Fruit fly (Drosophila melanogaster): ENCODE measurements around the gene Nedd4.

Nedd4 gene

DNA sequence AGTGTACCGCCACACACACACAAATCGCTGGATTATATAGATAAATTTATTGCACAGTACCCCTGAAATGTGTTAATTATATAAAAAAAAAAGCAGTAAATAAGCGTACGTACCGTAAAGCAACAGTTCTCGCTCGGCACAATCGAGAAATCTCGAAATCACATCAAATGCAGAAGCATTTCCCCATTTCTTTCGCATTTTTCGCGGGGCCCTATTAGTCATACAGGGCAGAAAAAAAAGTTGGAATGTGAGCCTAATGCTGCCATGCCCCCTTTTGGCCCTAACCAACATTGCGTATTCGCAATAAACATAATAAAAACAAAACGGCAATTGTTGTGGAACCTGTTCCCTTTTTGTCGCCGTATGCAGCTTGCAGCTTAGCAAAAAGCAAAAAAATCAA lies 3.9 kb downstream of the Nedd4 start:
- TF ChIP-seq CG14655 (GFP tag; optimal IDR thresholded peaks at IDR 0.05) (no peak), gl (tag; optimal IDR thresholded peaks at IDR 0.05) (no peak), EcR (GFP tag; optimal IDR thresholded peaks at IDR 0.05) (no peak)

dm6 chr3L:17534396-17534795 lies 4.5 kb downstream of the Nedd4 start:
- TF ChIP-seq CG10348 (GFP tag; IDR thresholded peaks at IDR 0.05): no peak
- no peak for TF ChIP-seq CG32121 (GFP tag; IDR thresholded peaks at IDR 0.05)
- TF ChIP-seq fd96Ca (GFP tag; IDR thresholded peaks at IDR 0.05): no peak
- TF ChIP-seq CG9948 (tag; optimal IDR thresholded peaks at IDR 0.05): no peak
- no peak for TF ChIP-seq CG15710 (tag; optimal IDR thresholded peaks at IDR 0.05)
- no peak for TF ChIP-seq Ets98B (GFP tag; IDR thresholded peaks at IDR 0.05)
- no peak for TF ChIP-seq D1 (tag; optimal IDR thresholded peaks at IDR 0.05)
- TF ChIP-seq Pif1A (GFP tag; optimal IDR thresholded peaks at IDR 0.05): no peak
- TF ChIP-seq Pif1B (GFP tag; optimal IDR thresholded peaks at IDR 0.05): no peak

- TF ChIP-seq CG32121 (GFP tag; IDR thresholded peaks at IDR 0.05): no peak
- no peak for TF ChIP-seq Ets98B (GFP tag; IDR thresholded peaks at IDR 0.05)
- TF ChIP-seq CG10348 (GFP tag; IDR thresholded peaks at IDR 0.05): no peak
- no peak for TF ChIP-seq gl (tag; optimal IDR thresholded peaks at IDR 0.05)
- no peak for TF ChIP-seq EcR (GFP tag; optimal IDR thresholded peaks at IDR 0.05)
- TF ChIP-seq CG4496 (GFP tag; IDR thresholded peaks at IDR 0.05): no peak
- no peak for TF ChIP-seq CG17806 (tag; optimal IDR thresholded peaks at IDR 0.05)
Observed at dm6 chr3L:17535768-17536167, 5.9 kb downstream of the Nedd4 start.

- no peak for TF ChIP-seq CG13204 (GFP tag; optimal IDR thresholded peaks at IDR 0.05)
- TF ChIP-seq gl (tag; optimal IDR thresholded peaks at IDR 0.05): no peak
- no peak for TF ChIP-seq Pif1B (GFP tag; optimal IDR thresholded peaks at IDR 0.05)
- TF ChIP-seq CG9948 (tag; optimal IDR thresholded peaks at IDR 0.05): no peak
- TF ChIP-seq CG15710 (tag; optimal IDR thresholded peaks at IDR 0.05): no peak
- no peak for TF ChIP-seq Snoo (tag; optimal IDR thresholded peaks at IDR 0.05)
- no peak for TF ChIP-seq fd96Ca (GFP tag; IDR thresholded peaks at IDR 0.05)
- no peak for TF ChIP-seq Pif1A (GFP tag; optimal IDR thresholded peaks at IDR 0.05)
- no peak for TF ChIP-seq CG12605 (GFP tag; IDR thresholded peaks at IDR 0.05)
- no peak for TF ChIP-seq CG32121 (GFP tag; IDR thresholded peaks at IDR 0.05)
- no peak for TF ChIP-seq CG34367 (tag; optimal IDR thresholded peaks at IDR 0.05)
- no peak for TF ChIP-seq rn (GFP tag; IDR thresholded peaks at IDR 0.05)
- no peak for TF ChIP-seq CG8159 (tag; optimal IDR thresholded peaks at IDR 0.05)
Observed at dm6 chr3L:17538250-17538649, 8.4 kb downstream of the Nedd4 start.

dm6 chr3L:17538907-17539306 lies 9.0 kb downstream of the Nedd4 start:
- TF ChIP-seq CG14655 (GFP tag; optimal IDR thresholded peaks at IDR 0.05) (no peak), CG32121 (GFP tag; IDR thresholded peaks at IDR 0.05) (no peak), CG8159 (tag; optimal IDR thresholded peaks at IDR 0.05) (no peak), CG10348 (GFP tag; IDR thresholded peaks at IDR 0.05) (no peak), CG15710 (tag; optimal IDR thresholded peaks at IDR 0.05) (no peak), CG12605 (GFP tag; IDR thresholded peaks at IDR 0.05) (no peak), CG17806 (tag; optimal IDR thresholded peaks at IDR 0.05) (no peak), gl (tag; optimal IDR thresholded peaks at IDR 0.05) (no peak), fd96Ca (GFP tag; IDR thresholded peaks at IDR 0.05) (no peak), CG13204 (GFP tag; optimal IDR thresholded peaks at IDR 0.05) (no peak)

- TF ChIP-seq CG9948 (tag; optimal IDR thresholded peaks at IDR 0.05) (no peak), CG14655 (GFP tag; optimal IDR thresholded peaks at IDR 0.05) (no peak), gl (tag; optimal IDR thresholded peaks at IDR 0.05) (no peak)
Observed at dm6 chr3L:17540004-17540403, 10.1 kb downstream of the Nedd4 start.

DNA sequence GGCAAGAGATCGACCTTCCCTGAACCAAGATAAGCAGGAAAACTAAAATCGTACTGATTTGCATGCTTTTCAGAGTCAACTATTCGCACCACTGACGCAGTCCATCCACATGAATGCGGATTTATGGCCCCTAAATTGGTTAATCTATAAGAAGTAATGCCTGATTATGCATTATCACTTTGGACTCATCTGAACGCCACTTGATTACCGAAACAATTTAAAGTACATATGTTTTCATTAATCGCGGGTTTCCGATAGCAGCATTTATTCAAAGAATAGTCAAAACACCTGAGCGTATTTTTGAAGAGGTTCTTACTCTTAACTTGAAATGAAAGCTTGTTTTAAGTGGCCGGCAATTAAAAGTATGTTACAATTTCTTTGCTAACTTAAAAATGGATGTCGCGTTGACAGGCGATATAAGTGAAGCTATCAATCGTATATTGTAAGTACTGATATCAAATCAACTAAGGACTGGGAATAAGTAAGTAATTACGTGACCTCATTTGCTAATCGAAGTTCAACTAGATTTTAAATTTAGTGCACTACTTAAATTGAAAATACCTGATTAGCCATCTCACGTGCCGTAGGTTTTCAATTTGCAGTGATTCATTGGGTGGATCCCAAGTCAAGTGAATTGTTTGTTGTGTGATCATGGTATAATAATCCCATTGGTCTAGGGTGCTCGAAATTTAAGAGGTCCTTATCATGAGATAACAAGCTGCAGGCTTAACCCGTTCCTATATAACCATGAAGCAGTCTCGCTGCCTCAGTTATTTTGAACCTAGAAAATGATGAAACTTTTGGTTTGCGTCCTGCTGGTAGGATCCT lies 19.4 kb downstream of the Nedd4 start, which contains the start of the genes Jon74E and CG7542:
Gene Jon74E (minus strand): TSS at position 79 of the 828 bp plus-strand sequence.
Gene CG7542 (plus strand): TSS at position 778 of the 828 bp plus-strand sequence.
- no peak for TF ChIP-seq CG13204 (GFP tag; optimal IDR thresholded peaks at IDR 0.05)
- no peak for TF ChIP-seq CG17806 (tag; optimal IDR thresholded peaks at IDR 0.05)
- no peak for TF ChIP-seq CG4496 (GFP tag; IDR thresholded peaks at IDR 0.05)
- no peak for TF ChIP-seq Ets98B (GFP tag; IDR thresholded peaks at IDR 0.05)
- no peak for TF ChIP-seq CG32121 (GFP tag; IDR thresholded peaks at IDR 0.05)
- no peak for TF ChIP-seq gl (tag; optimal IDR thresholded peaks at IDR 0.05)
- no peak for TF ChIP-seq Snoo (tag; optimal IDR thresholded peaks at IDR 0.05)
- TF ChIP-seq CG12605 (GFP tag; IDR thresholded peaks at IDR 0.05): no peak
- no peak for TF ChIP-seq CG8159 (tag; optimal IDR thresholded peaks at IDR 0.05)
- no peak for TF ChIP-seq CG15710 (tag; optimal IDR thresholded peaks at IDR 0.05)
- TF ChIP-seq CG14655 (GFP tag; optimal IDR thresholded peaks at IDR 0.05): no peak
- TF ChIP-seq fd96Ca (GFP tag; IDR thresholded peaks at IDR 0.05): no peak
- TF ChIP-seq rn (GFP tag; IDR thresholded peaks at IDR 0.05): no peak
